Fruit fly (Drosophila melanogaster) whole organism: ENCODE data around the gene qtc.

Source experiments
- CG8478 ChIP-seq: fragments of >200 bp; optimal IDR thresholded peaks from 2 replicates; lab custom pipeline; 2018; ENCODE audit warnings: inconsistent platforms
- pan ChIP-seq: fragments of >200 bp; optimal IDR thresholded peaks from 2 replicates; lab custom pipeline; 2017
- psq ChIP-seq: fragments of >200 bp; optimal IDR thresholded peaks from 2 replicates; lab custom pipeline; 2017
- usp ChIP-seq: fragments of >200 bp; optimal IDR thresholded peaks from 2 replicates; lab custom pipeline; 2017; ENCODE audit warnings: missing biosample characterization, missing genetic modification characterization, mixed read lengths

- TF ChIP-seq CG8478 (no peak), usp (GFP tag; lab: Kevin White, UChicago) (no peak), pan (lab: Kevin White, UChicago) (no peak), psq (lab: Kevin White, UChicago) (no peak)
Measured at dm6 chr2L:5044361-5044891, 16.2 kb upstream of the qtc start, which contains the start of gene CG31650.
